Worm (Caenorhabditis elegans): ENCODE measurements around the gene his-37.

- no peak for TF ChIP-seq nhr-28 (tag; optimal IDR thresholded peaks at IDR 0.05)
- no peak for TF ChIP-seq eor-1 (tag; optimal IDR thresholded peaks at IDR 0.05)
- TF ChIP-seq aly-2 (tag; optimal IDR thresholded peaks at IDR 0.05): no peak
- TF ChIP-seq nhr-23 (tag; optimal IDR thresholded peaks at IDR 0.05): no peak
- no peak for TF ChIP-seq zag-1 (tag; optimal IDR thresholded peaks at IDR 0.05)
Observed at ce11 chrV:9584263-9584662, 37.4 kb downstream of the his-37 start.
